Worm (Caenorhabditis elegans) whole organism, L1 larva: Measurements from ENCODE around the gene ZK262.8.
"Not testable (repeated sequence)": the region's sequence is repeated elsewhere in the genome, so short reads cannot be mapped to it uniquely, and the experiment has no call there.

Source experiments
- C04F5.9 ChIP-seq: sonication (generic microtip); optimal IDR thresholded peaks from 2 replicates; lab custom pipeline; 2016; ENCODE audit warnings: missing genetic modification characterization, missing compliant biosample characterization
- C16A3.4 ChIP-seq: fragments of 150-350 bp; optimal IDR thresholded peaks from 2 replicates; lab custom pipeline; 2014; ENCODE audit warnings: missing biosample characterization, missing genetic modification characterization
- Y116A8C.19 ChIP-seq: sonication (generic microtip); optimal IDR thresholded peaks from 2 replicates; lab custom pipeline; 2016; ENCODE audit warnings: missing compliant biosample characterization, missing genetic modification characterization, borderline replicate concordance
- aha-1 ChIP-seq: fragments of 150-350 bp; optimal IDR thresholded peaks from 2 replicates; lab custom pipeline; 2014; ENCODE audit warnings: missing biosample characterization, missing genetic modification characterization
- aly-2 ChIP-seq: fragments of 150-350 bp; optimal IDR thresholded peaks from 2 replicates; lab custom pipeline; 2014; ENCODE audit warnings: missing biosample characterization, missing genetic modification characterization
- ama-1 ChIP-seq: fragments of 150-350 bp; optimal IDR thresholded peaks from 2 replicates; lab custom pipeline; 2014
- blmp-1 ChIP-seq: fragments of 150-350 bp; optimal IDR thresholded peaks from 2 replicates; lab custom pipeline; 2014; ENCODE audit warnings: missing biosample characterization, missing genetic modification characterization
- ceh-8 ChIP-seq: fragments of 200-800 bp; sonication (Bioruptor generic); optimal IDR thresholded peaks from 2 replicates; lab custom pipeline; 2018; ENCODE audit warnings: mild to moderate bottlenecking, missing genetic modification characterization, moderate library complexity, missing compliant biosample characterization
- ces-1 ChIP-seq: fragments of 150-350 bp; optimal IDR thresholded peaks from 2 replicates; lab custom pipeline; 2014; ENCODE audit warnings: missing biosample characterization, missing genetic modification reagents, missing genetic modification characterization
- dpl-1 ChIP-seq, 3 experiments: fragments of 150-350 bp in 2 of 3; sonication (generic microtip) in 1 of 3; optimal IDR thresholded peaks; 2 replicates each; lab custom pipeline; 2014 to 2017; ENCODE audit warnings: missing biosample characterization in 3 of 3, missing genetic modification characterization in 3 of 3, missing genetic modification reagents in 3 of 3
- efl-1 ChIP-seq, 4 experiments: fragments of 150-350 bp; optimal IDR thresholded peaks in 3 of 4; peaks in 1 of 4; 1 replicate in 1 of 4; 2 replicates in 3 of 4; lab custom pipeline; 2014; ENCODE audit warnings: missing biosample characterization in 2 of 4, missing genetic modification characterization in 2 of 4, missing genetic modification reagents in 2 of 4
- egl-13 ChIP-seq: sonication (generic microtip); optimal IDR thresholded peaks from 2 replicates; lab custom pipeline; 2016; ENCODE audit warnings: missing genotype, missing genetic modification reagents, missing genetic modification characterization, missing compliant biosample characterization
- egl-27 ChIP-seq, 2 experiments: fragments of 150-350 bp in 1 of 2; sonication (generic microtip); optimal IDR thresholded peaks; 3 replicates each; lab custom pipeline; 2017 to 2018; ENCODE audit warnings: missing biosample characterization in 2 of 2, missing genetic modification characterization in 2 of 2, missing genetic modification reagents in 2 of 2
- elt-3 ChIP-seq, 6 experiments: fragments of 150-350 bp in 1 of 6; sonication (generic microtip); optimal IDR thresholded peaks; 2 replicates each; lab custom pipeline; 2017 to 2018; ENCODE audit warnings: missing biosample characterization in 6 of 6, missing genetic modification characterization in 6 of 6, inconsistent platforms in 1 of 6
- ets-5 ChIP-seq: fragments of 200-800 bp; sonication (Bioruptor generic); IDR thresholded peaks from 2 replicates; pipeline ENCODE4 v1.3.6; 2022; ENCODE audit warnings: missing genetic modification characterization, missing compliant biosample characterization
- fkh-4 ChIP-seq: sonication (generic microtip); optimal IDR thresholded peaks from 2 replicates; lab custom pipeline; 2016; ENCODE audit warnings: missing compliant biosample characterization, missing genetic modification characterization, borderline replicate concordance
- fkh-8 ChIP-seq: sonication (generic microtip); optimal IDR thresholded peaks from 2 replicates; lab custom pipeline; 2016; ENCODE audit warnings: mild to moderate bottlenecking, missing genetic modification characterization, missing compliant biosample characterization
- grh-1 ChIP-seq: fragments of 200-800 bp; sonication (Bioruptor generic); IDR thresholded peaks from 2 replicates; pipeline ENCODE4 v1.3.6; 2022; ENCODE audit warnings: missing genetic modification reagents, missing genetic modification characterization, missing compliant biosample characterization
- hlh-17 ChIP-seq: fragments of 200-800 bp; sonication (Bioruptor generic); optimal IDR thresholded peaks from 2 replicates; lab custom pipeline; 2018; ENCODE audit warnings: missing genetic modification characterization, mild to moderate bottlenecking, missing compliant biosample characterization, moderate library complexity, borderline replicate concordance
- hpl-2 ChIP-seq: fragments of 150-350 bp; optimal IDR thresholded peaks from 2 replicates; lab custom pipeline; 2014; ENCODE audit warnings: missing biosample characterization, missing genetic modification reagents, missing genetic modification characterization
- isw-1 ChIP-seq: fragments of 200-800 bp; sonication (Bioruptor generic); IDR thresholded peaks from 2 replicates; pipeline ENCODE4 v1.3.6; 2022; ENCODE audit warnings: missing genetic modification characterization, missing compliant biosample characterization
- lin-13 ChIP-seq: fragments of 150-350 bp; optimal IDR thresholded peaks from 2 replicates; lab custom pipeline; 2014; ENCODE audit warnings: missing biosample characterization, missing genetic modification reagents, missing genetic modification characterization
- lin-15B ChIP-seq: fragments of 150-350 bp; sonication (generic microtip); optimal IDR thresholded peaks from 3 replicates; lab custom pipeline; 2014; ENCODE audit warnings: missing biosample characterization, missing genetic modification characterization
- lin-35 ChIP-seq, 2 experiments: fragments of 150-350 bp; optimal IDR thresholded peaks; 2 replicates each; lab custom pipeline; 2014; ENCODE audit warnings: missing biosample characterization in 2 of 2, missing genetic modification characterization in 2 of 2, missing genetic modification reagents in 2 of 2
- mdl-1 ChIP-seq, 2 experiments: fragments of 150-350 bp; optimal IDR thresholded peaks; 2 replicates each; lab custom pipeline; 2014 to 2017; ENCODE audit warnings: missing biosample characterization in 2 of 2, missing genetic modification characterization in 2 of 2, inconsistent platforms in 1 of 2
- mef-2 ChIP-seq: fragments of 150-350 bp; optimal IDR thresholded peaks from 2 replicates; lab custom pipeline; 2014; ENCODE audit warnings: missing biosample characterization, missing genetic modification characterization
- nhr-19 ChIP-seq: fragments of 200-800 bp; sonication (Bioruptor generic); conservative IDR thresholded peaks from 2 replicates; pipeline ENCODE4 v1.3.6; 2022; ENCODE audit warnings: missing genetic modification characterization, missing compliant biosample characterization
- nhr-20 ChIP-seq: sonication (generic microtip); optimal IDR thresholded peaks from 2 replicates; lab custom pipeline; 2016; ENCODE audit warnings: mild to moderate bottlenecking, missing genetic modification characterization, missing compliant biosample characterization
- nhr-84 ChIP-seq: sonication (generic microtip); optimal IDR thresholded peaks from 2 replicates; lab custom pipeline; 2017; ENCODE audit warnings: missing biosample characterization, missing genetic modification characterization
- nhr-85 ChIP-seq: sonication (generic microtip); peaks from one replicate; lab custom pipeline; 2016; ENCODE audit warnings: missing genetic modification characterization, inconsistent platforms, missing compliant biosample characterization
- nhr-90 ChIP-seq: sonication (generic microtip); optimal IDR thresholded peaks from 2 replicates; lab custom pipeline; 2016; ENCODE audit warnings: mild to moderate bottlenecking, missing genetic modification characterization, missing compliant biosample characterization; ENCODE audit not compliant: poor library complexity
- pag-3 ChIP-seq: sonication (generic microtip); optimal IDR thresholded peaks from 2 replicates; lab custom pipeline; 2017; ENCODE audit warnings: missing genetic modification characterization, mild to moderate bottlenecking, missing compliant biosample characterization, antibody characterized with exemption, borderline replicate concordance; ENCODE audit not compliant: insufficient read depth
- pqm-1 ChIP-seq: sonication (generic microtip); optimal IDR thresholded peaks from 3 replicates; lab custom pipeline; 2017; ENCODE audit warnings: missing biosample characterization, missing genetic modification characterization
- snpc-4 ChIP-seq: fragments of 150-350 bp; optimal IDR thresholded peaks from 2 replicates; lab custom pipeline; 2014; ENCODE audit warnings: missing biosample characterization, missing genetic modification characterization
- snu-23 ChIP-seq: sonication (generic microtip); optimal IDR thresholded peaks from 2 replicates; lab custom pipeline; 2016; ENCODE audit warnings: missing genetic modification characterization, missing compliant biosample characterization
- unc-130 ChIP-seq: fragments of 150-350 bp; optimal IDR thresholded peaks from 2 replicates; lab custom pipeline; 2017; ENCODE audit warnings: missing biosample characterization, missing genetic modification characterization, inconsistent platforms
- unc-30 ChIP-seq: sonication (generic microtip); optimal IDR thresholded peaks from 2 replicates; lab custom pipeline; 2017; ENCODE audit warnings: missing biosample characterization, missing genetic modification characterization
- vab-15 ChIP-seq: sonication (generic microtip); optimal IDR thresholded peaks from 2 replicates; lab custom pipeline; 2017; ENCODE audit warnings: missing genotype, mild to moderate bottlenecking, missing genetic modification characterization, missing compliant biosample characterization
- zag-1 ChIP-seq: fragments of 150-350 bp; optimal IDR thresholded peaks from 2 replicates; lab custom pipeline; 2014; ENCODE audit warnings: missing biosample characterization, missing genetic modification characterization
- ztf-11 ChIP-seq, 2 experiments: sonication (generic microtip); optimal IDR thresholded peaks; 2 replicates each; lab custom pipeline; 2016 to 2017; ENCODE audit warnings: missing genetic modification characterization in 2 of 2, missing biosample characterization in 1 of 2, missing compliant biosample characterization in 1 of 2
- ztf-4 ChIP-seq: fragments of 150-350 bp; optimal IDR thresholded peaks from 2 replicates; lab custom pipeline; 2014; ENCODE audit warnings: missing biosample characterization, missing genetic modification characterization

The ZK262.8 gene

DNA sequence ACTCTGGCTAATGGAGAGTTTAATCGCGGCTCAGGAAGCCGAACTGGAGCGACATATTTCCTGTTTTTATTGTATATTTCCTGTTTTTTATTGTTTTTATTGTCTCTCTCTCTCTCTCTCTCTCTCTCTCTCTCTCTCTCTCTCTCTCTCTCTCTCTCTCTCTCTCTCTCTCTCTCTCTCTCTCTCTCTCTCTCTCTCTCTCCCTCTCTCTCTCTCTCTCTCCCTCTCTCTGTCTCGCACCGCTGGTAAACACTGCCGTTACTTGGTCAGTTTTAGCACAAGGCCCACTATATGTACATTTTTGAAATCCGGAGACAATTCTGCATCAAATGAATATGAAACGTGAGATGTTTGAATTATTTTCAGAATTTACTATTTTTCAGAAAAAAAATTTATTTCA, 7.4 kb upstream of the ZK262.8 start:
- no peak for TF ChIP-seq snu-23 (GFP tag; lab: Kevin White, UChicago)
- no peak for TF ChIP-seq nhr-20 (tag; lab: Kevin White, UChicago)
- TF ChIP-seq egl-13 (tag; lab: Kevin White, UChicago) = no peak
- TF ChIP-seq hpl-2 (GFP tag; lab: Kevin White, UChicago) = no peak
- TF ChIP-seq ama-1 (lab: Kevin White, UChicago) = no peak
- TF ChIP-seq isw-1 (GFP tag; lab: Robert Waterston, UW) = no peak
- no peak for TF ChIP-seq dpl-1 (GFP tag; optimal IDR thresholded peaks at IDR 0.05; lab: Kevin White, UChicago)
- TF ChIP-seq snpc-4 (tag; lab: Kevin White, UChicago) = no peak
- no peak for TF ChIP-seq nhr-84 (tag; lab: Kevin White, UChicago)
- TF ChIP-seq ces-1 (GFP tag; lab: Kevin White, UChicago) = no peak
- TF ChIP-seq nhr-90 (tag; lab: Kevin White, UChicago) = no peak
- no peak for TF ChIP-seq fkh-8
- no peak for TF ChIP-seq aha-1 (tag; lab: Kevin White, UChicago)
- TF ChIP-seq lin-35 (GFP tag; optimal IDR thresholded peaks at IDR 0.05; lab: Kevin White, UChicago) = no peak
- TF ChIP-seq zag-1 (tag; lab: Kevin White, UChicago) = no peak
- TF ChIP-seq egl-27 (tag; optimal IDR thresholded peaks at IDR 0.05; lab: Kevin White, UChicago) = no peak
- TF ChIP-seq C16A3.4 (tag; lab: Kevin White, UChicago) = no peak
- TF ChIP-seq elt-3 (tag; optimal IDR thresholded peaks at IDR 0.05; lab: Kevin White, UChicago) = no peak
- no peak for TF ChIP-seq blmp-1
- TF ChIP-seq grh-1 (GFP tag; lab: Robert Waterston, UW) = no peak

DNA sequence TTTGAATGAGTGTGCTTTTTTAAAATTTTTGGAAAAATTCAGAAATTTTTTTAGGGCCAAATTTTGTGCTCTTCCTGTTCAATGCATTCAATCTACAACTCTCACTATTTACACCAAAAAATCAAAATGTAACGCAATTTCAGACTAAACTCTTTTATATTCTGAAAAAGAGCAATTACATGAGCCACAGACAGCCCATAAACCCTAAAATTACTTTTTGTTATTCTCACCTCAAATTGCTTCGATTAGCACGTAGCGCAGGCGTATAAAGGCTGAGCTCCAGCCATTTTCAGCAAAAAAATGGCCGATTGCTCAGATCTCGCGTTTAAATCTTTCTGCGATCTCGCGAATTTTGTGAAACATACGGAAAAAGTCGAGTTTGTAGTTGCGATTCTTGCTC, 6.7 kb upstream of the ZK262.8 start, which contains the start of gene srw-82:
TSS of gene srw-82 (plus strand) at position 301 of the 400 bp plus-strand sequence.
- no peak for TF ChIP-seq hlh-17 (GFP tag; lab: Kevin White, UChicago)
- TF ChIP-seq unc-130 (tag; lab: Kevin White, UChicago) = no peak
- no peak for TF ChIP-seq lin-15B
- TF ChIP-seq lin-13 (GFP tag; lab: Kevin White, UChicago) = no peak
- TF ChIP-seq nhr-85 (tag; lab: Kevin White, UChicago) = no peak
- TF ChIP-seq mef-2 (tag; lab: Kevin White, UChicago) = no peak
- no peak for TF ChIP-seq unc-30 (tag; lab: Kevin White, UChicago)
- TF ChIP-seq nhr-19 (GFP tag; lab: Robert Waterston, UW) = no peak
- TF ChIP-seq nhr-90 (tag; lab: Kevin White, UChicago) = no peak
- no peak for TF ChIP-seq mdl-1 (tag; optimal IDR thresholded peaks at IDR 0.05; lab: Kevin White, UChicago)

ce11 chrV:18434961-18435360, 3.2 kb upstream of the ZK262.8 start, which contains the start of gene ZK262.20:
Gene ZK262.20, minus strand, starts transcription at chrV:18435061.
- TF ChIP-seq ztf-11 (tag; optimal IDR thresholded peaks at IDR 0.05; lab: Kevin White, UChicago) = no peak

DNA sequence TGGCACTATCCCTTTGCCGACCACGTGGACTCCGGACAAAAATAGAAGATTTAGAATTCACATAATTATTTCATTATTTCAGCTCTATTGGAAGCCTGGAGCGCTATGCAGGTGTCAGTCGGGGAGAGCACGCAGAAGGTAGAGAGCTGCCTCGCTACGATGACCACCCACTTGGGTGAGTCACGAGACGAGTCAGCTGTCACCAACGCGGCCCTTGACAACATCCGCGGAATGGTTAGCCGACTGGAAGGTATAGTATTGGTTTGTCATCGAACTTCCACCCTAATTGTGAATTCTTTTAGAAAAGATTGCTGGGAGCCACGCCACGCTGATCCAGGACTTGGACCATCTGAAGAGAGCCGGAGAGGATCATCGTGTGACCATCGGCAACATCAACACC, 1.3 kb downstream of the ZK262.8 start, which contains the start of gene ZK262.9:
TSS of gene ZK262.9 (plus strand) at position 301 of the 400 bp plus-strand sequence.
- not testable (repeated sequence) for TF ChIP-seq vab-15 (tag; lab: Kevin White, UChicago); ceh-8 (GFP tag; lab: Kevin White, UChicago); lin-15B
- TF ChIP-seq, all 84 proteins: peak for 0; not testable (repeated sequence) for 84

ce11 chrV:18444118-18444517, 5.9 kb downstream of the ZK262.8 start, which contains the start of gene ZK228.1:
Gene ZK228.1, plus strand, starts transcription at chrV:18444418.
- TF ChIP-seq Y116A8C.19 (tag; lab: Kevin White, UChicago) (no peak), pqm-1 (tag; lab: Kevin White, UChicago) (no peak), fkh-8 (no peak), ztf-4 (no peak), fkh-4 (no peak), aly-2 (tag; lab: Kevin White, UChicago) (no peak), egl-13 (tag; lab: Kevin White, UChicago) (no peak), aha-1 (tag; lab: Kevin White, UChicago) (no peak), C04F5.9 (tag; lab: Kevin White, UChicago) (no peak), efl-1 (optimal IDR thresholded peaks at IDR 0.05; lab: Kevin White, UChicago) (no peak), efl-1 (GFP tag; optimal IDR thresholded peaks at IDR 0.05 in 1 of 2; lab: Kevin White, UChicago) (no peak), zag-1 (tag; lab: Kevin White, UChicago) (no peak), ets-5 (GFP tag; lab: Robert Waterston, UW) (no peak), pag-3 (no peak)
